Worm (Caenorhabditis elegans) whole organism, mixed stage, embryonic: ENCODE measurements around the gene F46B3.23.

Experiments
- M03D4.4 ChIP-seq: sonication (generic microtip); optimal IDR thresholded peaks from 2 replicates; lab custom pipeline; 2017; ENCODE audit warnings: mild to moderate bottlenecking, missing genetic modification characterization, missing compliant biosample characterization
- bed-3 ChIP-seq: fragments of 200-800 bp; sonication (Bioruptor generic); optimal IDR thresholded peaks from 3 replicates; lab custom pipeline; 2018; ENCODE audit warnings: mild to moderate bottlenecking, missing genetic modification characterization, moderate library complexity, missing compliant biosample characterization
- blmp-1 ChIP-seq: fragments of 150-350 bp; optimal IDR thresholded peaks from 2 replicates; lab custom pipeline; 2014; ENCODE audit warnings: missing biosample characterization, missing genetic modification characterization
- ceh-39 ChIP-seq: fragments of 150-350 bp; optimal IDR thresholded peaks from 2 replicates; lab custom pipeline; 2014; ENCODE audit warnings: missing biosample characterization, missing genetic modification characterization
- ceh-43 ChIP-seq: fragments of 200-800 bp; sonication (Bioruptor generic); optimal IDR thresholded peaks from 2 replicates; lab custom pipeline; 2018; ENCODE audit warnings: mild to moderate bottlenecking, missing genetic modification characterization, moderate library complexity, missing compliant biosample characterization
- ceh-83 ChIP-seq: fragments of 200-800 bp; sonication (Bioruptor generic); optimal IDR thresholded peaks from 2 replicates; lab custom pipeline; 2018; ENCODE audit warnings: mild to moderate bottlenecking, missing genetic modification characterization, missing compliant biosample characterization
- ces-1 ChIP-seq: fragments of 150-350 bp; optimal IDR thresholded peaks from 2 replicates; lab custom pipeline; 2014; ENCODE audit warnings: missing biosample characterization, missing genetic modification reagents, missing genetic modification characterization
- cnd-1 ChIP-seq: fragments of 200-800 bp; sonication (Bioruptor generic); optimal IDR thresholded peaks from 2 replicates; lab custom pipeline; 2018; ENCODE audit warnings: mild to moderate bottlenecking, missing genetic modification characterization, missing compliant biosample characterization
- drap-1 ChIP-seq: fragments of 200-800 bp; sonication (Bioruptor generic); optimal IDR thresholded peaks from 3 replicates; lab custom pipeline; 2018; ENCODE audit warnings: mild to moderate bottlenecking, missing genetic modification characterization, missing compliant biosample characterization
- elt-1 ChIP-seq: sonication (generic microtip); optimal IDR thresholded peaks from 2 replicates; lab custom pipeline; 2017; ENCODE audit warnings: missing genetic modification characterization, mild to moderate bottlenecking, missing compliant biosample characterization, antibody characterized with exemption, moderate library complexity, borderline replicate concordance; ENCODE audit not compliant: insufficient read depth
- elt-3 ChIP-seq: fragments of 150-350 bp; optimal IDR thresholded peaks from 2 replicates; lab custom pipeline; 2014; ENCODE audit warnings: missing biosample characterization, missing genetic modification characterization
- flh-1 ChIP-seq: fragments of 200-800 bp; sonication (Bioruptor generic); optimal IDR thresholded peaks from 2 replicates; lab custom pipeline; 2018; ENCODE audit warnings: mild to moderate bottlenecking, missing genetic modification characterization, moderate library complexity, missing compliant biosample characterization
- ham-2 ChIP-seq: fragments of 200-800 bp; sonication (Bioruptor generic); optimal IDR thresholded peaks from 2 replicates; lab custom pipeline; 2018; ENCODE audit warnings: mild to moderate bottlenecking, missing genetic modification characterization, missing compliant biosample characterization
- hlh-1 ChIP-seq: fragments of 150-350 bp; optimal IDR thresholded peaks from 2 replicates; lab custom pipeline; 2014; ENCODE audit warnings: missing biosample characterization, missing genetic modification reagents, missing genetic modification characterization
- lin-13 ChIP-seq: fragments of 150-350 bp; optimal IDR thresholded peaks from 2 replicates; lab custom pipeline; 2014; ENCODE audit warnings: missing biosample characterization, missing genetic modification characterization
- lin-32 ChIP-seq: fragments of 200-800 bp; sonication (Bioruptor generic); optimal IDR thresholded peaks from 2 replicates; lab custom pipeline; 2018; ENCODE audit warnings: mild to moderate bottlenecking, missing genetic modification characterization, missing compliant biosample characterization
- lsy-2 ChIP-seq: fragments of 150-350 bp; optimal IDR thresholded peaks from 2 replicates; lab custom pipeline; 2014; ENCODE audit warnings: missing biosample characterization, missing genetic modification characterization
- mab-5 ChIP-seq: fragments of 150-350 bp; optimal IDR thresholded peaks from 2 replicates; lab custom pipeline; 2014; ENCODE audit warnings: missing biosample characterization, missing genetic modification characterization
- mep-1 ChIP-seq: fragments of 150-350 bp; optimal IDR thresholded peaks from 2 replicates; lab custom pipeline; 2017; ENCODE audit warnings: missing biosample characterization, missing genetic modification reagents, missing genetic modification characterization, inconsistent platforms
- mls-2 ChIP-seq: sonication (generic microtip); optimal IDR thresholded peaks from 2 replicates; lab custom pipeline; 2016; ENCODE audit warnings: mild to moderate bottlenecking, missing genetic modification characterization, moderate library complexity, missing compliant biosample characterization
- nhr-12 ChIP-seq: fragments of 150-350 bp; optimal IDR thresholded peaks from 2 replicates; lab custom pipeline; 2014; ENCODE audit warnings: missing biosample characterization, missing genetic modification characterization
- nhr-2 ChIP-seq: fragments of 150-350 bp; optimal IDR thresholded peaks from 2 replicates; lab custom pipeline; 2014; ENCODE audit warnings: missing biosample characterization, missing genetic modification characterization
- nhr-237 ChIP-seq: fragments of 150-350 bp; optimal IDR thresholded peaks from 2 replicates; lab custom pipeline; 2014; ENCODE audit warnings: missing biosample characterization, missing genetic modification characterization
- nhr-28 ChIP-seq: fragments of 150-350 bp; optimal IDR thresholded peaks from 2 replicates; lab custom pipeline; 2014; ENCODE audit warnings: missing biosample characterization, missing genetic modification characterization
- nhr-76 ChIP-seq: sonication (generic microtip); optimal IDR thresholded peaks from 2 replicates; lab custom pipeline; 2017; ENCODE audit warnings: missing biosample characterization, missing genetic modification characterization
- pha-4 ChIP-seq: fragments of 150-350 bp; optimal IDR thresholded peaks from 2 replicates; lab custom pipeline; 2018; ENCODE audit warnings: missing biosample characterization, missing genetic modification reagents, missing genetic modification characterization
- sem-2 ChIP-seq: fragments of 200-800 bp; sonication (Bioruptor generic); optimal IDR thresholded peaks from 2 replicates; lab custom pipeline; 2018; ENCODE audit warnings: mild to moderate bottlenecking, missing genetic modification characterization, missing compliant biosample characterization
- snpc-4 ChIP-seq: fragments of 150-350 bp; optimal IDR thresholded peaks from 2 replicates; lab custom pipeline; 2014; ENCODE audit warnings: missing biosample characterization, missing genetic modification characterization
- sptf-1 ChIP-seq: sonication (generic microtip); optimal IDR thresholded peaks from 2 replicates; lab custom pipeline; 2017; ENCODE audit warnings: mild to moderate bottlenecking, missing genetic modification characterization, moderate library complexity, missing compliant biosample characterization
- unc-120 ChIP-seq: sonication (generic microtip); optimal IDR thresholded peaks from 2 replicates; lab custom pipeline; 2017; ENCODE audit warnings: missing genetic modification characterization, missing compliant biosample characterization; ENCODE audit not compliant: poor library complexity, severe bottlenecking
- unc-39 ChIP-seq: fragments of 150-350 bp; optimal IDR thresholded peaks from 2 replicates; lab custom pipeline; 2014; ENCODE audit warnings: missing biosample characterization, missing genetic modification characterization
- unc-62 ChIP-seq: fragments of 150-350 bp; optimal IDR thresholded peaks from 2 replicates; lab custom pipeline; 2014; ENCODE audit warnings: missing biosample characterization, missing genetic modification reagents, missing genetic modification characterization
- ztf-11 ChIP-seq: fragments of 150-350 bp; optimal IDR thresholded peaks from 2 replicates; lab custom pipeline; 2014; ENCODE audit warnings: missing biosample characterization, missing genetic modification characterization

The F46B3.23 gene

ce11 chrV:20597076-20597475 is 9.4 kb downstream of the F46B3.23 start, which contains the start of gene F46B3.1:
TSS of gene F46B3.1 (minus strand) at chrV:20597176.
- no peak for TF ChIP-seq ham-2 (GFP tag; lab: Kevin White, UChicago)
- no peak for TF ChIP-seq nhr-12
- no peak for TF ChIP-seq mep-1 (tag; lab: Kevin White, UChicago)
- TF ChIP-seq ceh-83 (GFP tag; lab: Kevin White, UChicago), result no peak
- no peak for TF ChIP-seq ceh-43 (GFP tag; lab: Kevin White, UChicago)
- no peak for TF ChIP-seq mls-2 (tag; lab: Kevin White, UChicago)
- TF ChIP-seq lsy-2, result no peak
- TF ChIP-seq hlh-1 (tag; lab: Kevin White, UChicago), result no peak
- no peak for TF ChIP-seq elt-3
- TF ChIP-seq drap-1 (GFP tag; lab: Kevin White, UChicago), result no peak
- TF ChIP-seq mab-5 (tag; lab: Kevin White, UChicago), result no peak
- no peak for TF ChIP-seq ces-1 (GFP tag; lab: Kevin White, UChicago)

ce11 chrV:20595653-20596052 is 10.9 kb downstream of the F46B3.23 start, which contains the start of gene F26F2.11:
TSS of gene F26F2.11 (minus strand) at chrV:20595753.
- TF ChIP-seq ces-1 (GFP tag; lab: Kevin White, UChicago) (no peak), lin-32 (GFP tag; lab: Kevin White, UChicago) (no peak), sptf-1 (tag; lab: Kevin White, UChicago) (no peak), lin-13 (tag; lab: Kevin White, UChicago) (no peak), nhr-237 (no peak), M03D4.4 (tag; lab: Kevin White, UChicago) (no peak), lsy-2 (no peak), nhr-2 (no peak), drap-1 (GFP tag; lab: Kevin White, UChicago) (no peak)

- no peak for TF ChIP-seq nhr-28
- TF ChIP-seq ces-1 (GFP tag; lab: Kevin White, UChicago), result no peak
- TF ChIP-seq snpc-4 (tag; lab: Kevin White, UChicago), result no peak
- TF ChIP-seq pha-4, result no peak
- TF ChIP-seq unc-62 (GFP tag; lab: Kevin White, UChicago), result no peak
- TF ChIP-seq bed-3 (GFP tag; lab: Kevin White, UChicago), result no peak
- no peak for TF ChIP-seq mep-1 (tag; lab: Kevin White, UChicago)
- TF ChIP-seq elt-1 (tag; lab: Kevin White, UChicago), result no peak
- TF ChIP-seq nhr-76 (tag; lab: Kevin White, UChicago), result no peak
- no peak for TF ChIP-seq elt-3
- TF ChIP-seq nhr-12, result no peak
- no peak for TF ChIP-seq ham-2 (GFP tag; lab: Kevin White, UChicago)
- no peak for TF ChIP-seq lin-13 (tag; lab: Kevin White, UChicago)
- TF ChIP-seq ztf-11 (tag; lab: Kevin White, UChicago), result no peak
- TF ChIP-seq unc-39, result no peak
- TF ChIP-seq ceh-83 (GFP tag; lab: Kevin White, UChicago), result no peak
- TF ChIP-seq flh-1 (GFP tag; lab: Kevin White, UChicago), result no peak
- TF ChIP-seq ceh-39 (tag; lab: Kevin White, UChicago), result no peak
- no peak for TF ChIP-seq blmp-1 (tag; lab: Kevin White, UChicago)
- TF ChIP-seq sptf-1 (tag; lab: Kevin White, UChicago), result no peak
Measured at ce11 chrV:20594746-20595145, 11.8 kb downstream of the F46B3.23 start, which contains the start of gene F26F2.10. TSS of gene F26F2.10 (minus strand) at chrV:20594846.

ce11 chrV:20580511-20581040 is 25.9 kb downstream of the F46B3.23 start, which contains the start of gene F26F2.7:
TSS of gene F26F2.7 (plus strand) at chrV:20580990.
- TF ChIP-seq ces-1 (GFP tag; lab: Kevin White, UChicago), result peak; percentile 77
- TF ChIP-seq hlh-1 (tag; lab: Kevin White, UChicago), result peak; percentile 23
- TF ChIP-seq mls-2 (tag; lab: Kevin White, UChicago), result peak; percentile 67
- peak; percentile 61 for TF ChIP-seq ceh-83 (GFP tag; lab: Kevin White, UChicago)
- TF ChIP-seq unc-120 (tag; lab: Kevin White, UChicago), result no peak
- TF ChIP-seq drap-1 (GFP tag; lab: Kevin White, UChicago), result peak; percentile 71
- no peak for TF ChIP-seq nhr-12
- TF ChIP-seq cnd-1 (tag; lab: Kevin White, UChicago), result peak; percentile 48
- TF ChIP-seq pha-4, result peak; percentile 23
- peak; percentile 45 for TF ChIP-seq mab-5 (tag; lab: Kevin White, UChicago)
- TF ChIP-seq nhr-28, result no peak
- TF ChIP-seq lin-32 (GFP tag; lab: Kevin White, UChicago), result peak; percentile 17
- TF ChIP-seq mep-1 (tag; lab: Kevin White, UChicago), result peak; percentile 74
- no peak for TF ChIP-seq sem-2 (GFP tag; lab: Kevin White, UChicago)
- TF ChIP-seq ztf-11 (tag; lab: Kevin White, UChicago), result no peak
- peak; percentile 95 for TF ChIP-seq sptf-1 (tag; lab: Kevin White, UChicago)
- TF ChIP-seq ceh-43 (GFP tag; lab: Kevin White, UChicago), result peak; percentile 34
- no peak for TF ChIP-seq unc-62 (GFP tag; lab: Kevin White, UChicago)
- TF ChIP-seq lsy-2, result peak; percentile 57
- TF ChIP-seq lin-13 (tag; lab: Kevin White, UChicago), result peak; percentile 70
- TF ChIP-seq ceh-39 (tag; lab: Kevin White, UChicago), result peak; percentile 12
- TF ChIP-seq M03D4.4 (tag; lab: Kevin White, UChicago), result peak; percentile 53
- no peak for TF ChIP-seq snpc-4 (tag; lab: Kevin White, UChicago)
- no peak for TF ChIP-seq ham-2 (GFP tag; lab: Kevin White, UChicago)
- TF ChIP-seq nhr-76 (tag; lab: Kevin White, UChicago), result no peak
- TF ChIP-seq bed-3 (GFP tag; lab: Kevin White, UChicago), result no peak
